Worm (Caenorhabditis elegans) whole organism, dauer: Measurements from ENCODE around the gene srb-18.

ENCODE experiments used
- unc-62 ChIP-seq: sonication (generic microtip); optimal IDR thresholded peaks from 2 replicates; lab custom pipeline; 2017; ENCODE audit warnings: missing biosample characterization, missing genetic modification reagents, missing genetic modification characterization

The srb-18 gene

ce11 chrV:7521304-7521703 is 6.3 kb downstream of the srb-18 start:
- TF ChIP-seq unc-62 (GFP tag; lab: Kevin White, UChicago) = no peak

ce11 chrV:7522279-7522678 is 7.2 kb downstream of the srb-18 start, which contains the start of gene C54F6.15:
Gene C54F6.15 (minus strand): TSS chrV:7522379.
- TF ChIP-seq unc-62 (GFP tag; lab: Kevin White, UChicago) = no peak

DNA sequence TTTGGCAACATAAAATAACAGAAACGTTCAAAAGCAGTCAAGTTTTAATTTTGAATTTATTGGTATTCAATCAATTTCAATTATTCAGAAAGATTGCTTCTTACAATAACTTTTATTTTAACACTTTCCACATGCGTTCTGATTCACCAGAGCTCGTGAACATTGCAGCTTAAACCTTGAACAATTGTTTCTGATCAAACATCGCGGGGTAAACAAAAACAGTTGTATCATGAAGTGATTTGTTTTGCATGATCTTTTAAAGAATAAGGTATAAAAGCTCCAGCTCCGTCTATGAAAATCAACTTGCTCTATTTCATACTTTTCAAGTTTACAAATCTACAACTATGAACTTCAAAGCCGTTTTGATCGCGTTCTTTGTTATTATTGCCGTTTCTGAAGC is 8.4 kb downstream of the srb-18 start, which contains the start of gene C54F6.6:
Gene C54F6.6, plus strand, starts transcription at position 301 of the 400 bp plus-strand sequence.
- no peak for TF ChIP-seq unc-62 (GFP tag; lab: Kevin White, UChicago)

DNA sequence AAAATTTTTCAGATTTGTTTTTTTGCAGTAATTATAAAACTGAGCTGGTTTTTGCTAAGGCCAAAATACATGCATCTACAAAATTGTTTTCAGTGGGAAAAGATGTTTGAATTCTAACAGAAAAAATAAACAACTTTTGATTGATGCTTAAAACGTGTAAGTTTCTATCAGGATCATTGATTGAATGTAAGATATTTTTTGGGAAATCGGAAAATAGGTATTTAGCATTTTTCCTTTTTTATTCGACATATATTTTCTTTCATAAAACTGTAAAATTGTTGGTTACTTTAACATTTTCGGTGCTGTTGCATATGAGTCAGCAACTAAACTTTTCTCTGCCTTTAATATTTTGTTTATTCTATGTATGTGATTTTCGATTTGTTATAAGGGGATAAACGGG is 9.4 kb downstream of the srb-18 start, which contains the start of gene C54F6.20:
Gene C54F6.20, plus strand, starts transcription at position 301 of the 400 bp plus-strand sequence.
- no peak for TF ChIP-seq unc-62 (GFP tag; lab: Kevin White, UChicago)

ce11 chrV:7525695-7526094 is 10.7 kb downstream of the srb-18 start, which contains the start of gene C54F6.18:
Gene C54F6.18 (plus strand): TSS chrV:7525995.
- no peak for TF ChIP-seq unc-62 (GFP tag; lab: Kevin White, UChicago)

DNA sequence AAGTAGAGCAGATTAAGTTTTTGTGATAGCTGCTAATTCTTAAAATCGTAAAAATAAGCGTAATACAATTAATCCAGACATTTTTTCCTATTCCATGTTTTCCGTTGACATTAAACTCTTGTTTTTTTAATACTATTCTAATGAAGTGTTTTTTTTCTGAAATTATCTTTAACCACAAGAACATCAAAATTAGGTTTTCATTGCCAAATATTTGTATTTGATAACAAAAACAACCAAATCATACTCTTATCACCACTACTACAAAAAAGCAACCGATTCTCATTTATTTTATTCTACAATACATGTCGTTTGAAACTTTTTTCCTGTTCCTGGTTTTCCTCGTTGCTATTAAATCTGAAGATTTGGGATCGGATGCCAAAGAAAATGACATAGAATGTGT is 12.1 kb downstream of the srb-18 start, which contains the start of gene C54F6.17:
Gene C54F6.17, plus strand, starts transcription at position 301 of the 400 bp plus-strand sequence.
- no peak for TF ChIP-seq unc-62 (GFP tag; lab: Kevin White, UChicago)

DNA sequence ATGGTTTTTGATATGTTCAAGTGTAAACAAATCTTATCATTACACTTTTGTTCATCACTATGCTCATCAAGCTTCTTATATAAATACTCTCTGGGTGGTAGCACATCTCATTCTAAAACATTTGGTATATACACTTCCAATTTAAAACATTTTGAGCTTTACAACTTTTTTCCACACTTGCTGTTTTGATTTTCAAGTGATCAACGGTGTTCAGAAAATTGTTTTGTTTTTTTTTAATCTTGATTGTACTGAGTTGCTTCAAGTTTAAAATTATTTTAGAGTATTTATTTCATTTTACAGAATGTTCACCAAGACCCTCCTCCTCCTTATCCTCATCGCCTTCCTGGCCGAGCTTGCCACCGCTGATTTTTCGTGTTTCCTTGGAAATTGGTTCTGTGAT is 13.8 kb downstream of the srb-18 start, which contains the start of gene C54F6.5:
Gene C54F6.5, plus strand, starts transcription at position 301 of the 400 bp plus-strand sequence.
- no peak for TF ChIP-seq unc-62 (GFP tag; lab: Kevin White, UChicago)

DNA sequence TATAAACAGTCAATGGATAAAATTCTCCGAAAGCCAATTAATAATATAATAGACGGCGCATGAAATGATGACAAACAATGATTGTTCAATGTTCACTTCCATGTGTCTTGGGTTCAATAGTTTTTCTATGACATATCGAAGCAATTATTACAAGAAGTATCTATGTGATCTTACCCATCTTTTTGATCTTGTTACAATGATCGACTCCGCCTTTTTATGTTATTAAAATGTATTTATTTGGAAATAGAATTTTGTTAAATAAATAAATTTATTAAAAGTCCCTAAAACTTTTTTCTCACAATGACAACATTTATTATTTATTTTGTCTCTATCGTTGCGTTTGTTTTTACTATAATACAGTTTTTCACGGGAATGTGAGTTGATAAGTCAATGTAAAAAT is 14.8 kb downstream of the srb-18 start, which contains the start of gene swt-2:
Gene swt-2, plus strand, starts transcription at position 301 of the 400 bp plus-strand sequence.
- no peak for TF ChIP-seq unc-62 (GFP tag; lab: Kevin White, UChicago)

DNA sequence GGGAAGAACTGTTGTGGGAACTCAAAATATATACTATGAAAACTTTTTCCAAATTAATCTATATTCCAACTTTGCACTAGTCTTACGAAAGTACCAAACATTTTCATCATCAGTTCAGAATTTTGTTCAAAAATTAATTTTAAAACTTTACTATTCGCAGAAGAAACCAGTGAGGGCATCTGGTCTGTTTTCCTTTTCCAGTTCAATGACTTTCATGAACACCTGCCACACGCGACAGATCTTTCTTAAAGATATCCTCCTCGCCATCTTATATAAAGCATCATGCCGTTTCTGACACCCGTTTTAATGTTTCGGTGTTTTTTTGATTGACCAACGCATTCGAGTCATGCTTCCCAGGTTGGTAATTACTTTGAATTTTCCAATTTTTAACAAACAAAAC is 17.9 kb downstream of the srb-18 start, which contains the start of gene C54F6.3:
Gene C54F6.3, plus strand, starts transcription at position 301 of the 400 bp plus-strand sequence.
- TF ChIP-seq unc-62 (GFP tag; lab: Kevin White, UChicago) = no peak

DNA sequence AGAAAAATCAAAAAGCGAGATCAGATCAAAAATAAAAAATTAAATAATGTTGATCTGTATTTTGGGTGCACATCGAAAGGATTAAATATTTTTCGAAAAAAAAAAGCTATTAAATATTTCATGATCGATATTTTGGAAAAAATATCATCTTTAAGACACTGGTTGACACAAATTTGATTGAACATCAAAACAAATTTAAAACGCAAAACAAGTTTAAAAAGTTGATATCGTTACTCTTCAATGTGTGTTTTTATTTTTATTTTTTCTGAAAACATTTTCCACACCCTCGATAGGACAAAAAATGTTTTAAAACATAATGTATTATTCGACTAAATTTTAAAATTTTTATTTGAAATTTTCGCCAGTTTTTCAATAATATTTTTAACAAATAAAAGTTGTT is 23.0 kb downstream of the srb-18 start, which contains the start of gene C54F6.12:
Gene C54F6.12, minus strand, starts transcription at position 101 of the 400 bp plus-strand sequence.
- TF ChIP-seq unc-62 (GFP tag; lab: Kevin White, UChicago) = no peak

DNA sequence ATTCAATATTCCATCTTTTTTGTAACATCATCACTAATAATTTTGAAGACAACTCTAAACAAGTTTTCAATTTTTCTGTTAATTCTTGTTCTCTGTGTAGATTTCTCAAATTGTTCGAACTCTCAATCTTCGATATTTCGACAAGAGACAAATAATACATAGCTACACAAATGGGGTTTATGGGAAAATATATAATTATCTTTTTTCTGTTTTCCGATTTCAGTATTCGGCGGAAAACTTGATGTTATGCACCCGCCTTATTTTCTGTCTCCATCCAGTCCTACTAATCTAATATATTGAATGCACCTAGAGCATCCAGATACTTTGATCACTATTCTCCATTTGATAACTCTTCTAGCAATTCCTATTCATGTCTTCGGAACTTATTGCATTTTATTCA is 24.0 kb downstream of the srb-18 start, which contains the start of gene srh-268:
Gene srh-268, plus strand, starts transcription at position 301 of the 400 bp plus-strand sequence.
- TF ChIP-seq unc-62 (GFP tag; lab: Kevin White, UChicago) = no peak

ce11 chrV:7543728-7544127 is 28.7 kb downstream of the srb-18 start:
- TF ChIP-seq unc-62 (GFP tag; lab: Kevin White, UChicago) = no peak

DNA sequence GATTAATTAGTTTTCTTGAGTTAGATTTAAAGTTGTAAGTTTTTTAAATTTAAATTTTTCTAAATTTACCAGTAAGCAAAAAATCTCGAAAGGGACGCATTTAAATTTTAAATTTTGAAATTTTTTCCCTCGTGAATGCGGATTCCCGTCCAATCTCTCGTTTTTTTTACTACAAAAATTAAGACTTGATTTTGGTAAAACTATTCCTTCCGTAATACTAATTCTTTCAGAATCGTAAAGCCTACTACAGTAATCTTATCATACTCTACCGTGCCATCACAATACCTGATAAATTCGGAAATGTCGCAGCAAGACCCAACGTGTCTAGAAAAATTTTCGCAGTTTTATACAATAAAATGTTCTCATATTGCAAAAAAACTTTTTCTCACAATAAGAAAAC is 30.1 kb downstream of the srb-18 start, which contains the start of the genes C54F6.19 and nhx-3:
Gene C54F6.19, plus strand, starts transcription at position 301 of the 400 bp plus-strand sequence.
Gene nhx-3, minus strand, starts transcription at position 337 of the 400 bp plus-strand sequence.
- no peak for TF ChIP-seq unc-62 (GFP tag; lab: Kevin White, UChicago)

ce11 chrV:7547479-7547878 is 32.4 kb downstream of the srb-18 start, which contains the start of gene ftn-1:
Gene ftn-1 (minus strand): TSS chrV:7547579.
- no peak for TF ChIP-seq unc-62 (GFP tag; lab: Kevin White, UChicago)

ce11 chrV:7548017-7548416 is 33.0 kb downstream of the srb-18 start:
- no peak for TF ChIP-seq unc-62 (GFP tag; lab: Kevin White, UChicago)

ce11 chrV:7551821-7552220 is 36.8 kb downstream of the srb-18 start, which contains the start of gene F19F10.3:
Gene F19F10.3 (plus strand): TSS chrV:7552121.
- TF ChIP-seq unc-62 (GFP tag; lab: Kevin White, UChicago) = no peak
